Fruit fly (Drosophila melanogaster) whole organism, embryonic: ENCODE measurements around the gene Glut1.

Experiments used
- Abd-B ChIP-seq: fragments of 200-800 bp; sonication (Bioruptor generic); optimal IDR thresholded peaks from 2 replicates; lab custom pipeline; 2018; ENCODE audit warnings: missing biosample characterization, mild to moderate bottlenecking, missing genetic modification characterization, moderate library complexity
- Asciz ChIP-seq: fragments of 200-800 bp; sonication (Bioruptor generic); optimal IDR thresholded peaks from 2 replicates; lab custom pipeline; 2017; ENCODE audit warnings: missing biosample characterization, mild to moderate bottlenecking, missing genetic modification characterization, missing genetic modification reagents
- Atf6 ChIP-seq: fragments of 200-800 bp; sonication (Bioruptor generic); IDR thresholded peaks from 2 replicates; pipeline ENCODE4 v1.3.6; 2022; ENCODE audit warnings: missing biosample characterization, missing genetic modification characterization
- Bgb ChIP-seq: fragments of 200-800 bp; sonication (Bioruptor generic); IDR thresholded peaks from 2 replicates; pipeline ENCODE4 v1.3.6; 2022; ENCODE audit warnings: missing biosample characterization, missing genetic modification characterization; ENCODE audit not compliant: partially characterized antibody
- Blimp-1 ChIP-seq: fragments of 200-800 bp; sonication (Bioruptor generic); optimal IDR thresholded peaks from 3 replicates; lab custom pipeline; 2018; ENCODE audit warnings: missing biosample characterization, missing genetic modification characterization, mild to moderate bottlenecking, moderate library complexity, missing genetic modification reagents
- CG10366 ChIP-seq: fragments of 200-800 bp; sonication (Bioruptor generic); IDR thresholded peaks from 2 replicates; pipeline ENCODE4 v1.3.6; 2022; ENCODE audit warnings: missing biosample characterization, missing genetic modification characterization
- CG10959 ChIP-seq: fragments of 200-800 bp; sonication (Bioruptor generic); IDR thresholded peaks from 2 replicates; pipeline ENCODE4 v1.3.6; 2022; ENCODE audit warnings: missing biosample characterization, missing genetic modification characterization
- CG11398 ChIP-seq: fragments of 200-800 bp; sonication (Bioruptor generic); optimal IDR thresholded peaks from 2 replicates; lab custom pipeline; 2016; ENCODE audit warnings: missing biosample characterization, missing genetic modification characterization
- CG13123 ChIP-seq: fragments of 200-800 bp; sonication (Bioruptor generic); optimal IDR thresholded peaks from 2 replicates; lab custom pipeline; 2016; ENCODE audit warnings: missing biosample characterization, missing genetic modification characterization
- CG16813 ChIP-seq: fragments of 200-800 bp; sonication (Bioruptor generic); IDR thresholded peaks from 3 replicates; pipeline ENCODE4 v1.3.6; 2022; ENCODE audit warnings: missing biosample characterization, missing genetic modification characterization; ENCODE audit not compliant: partially characterized antibody
- CG16863 ChIP-seq: fragments of 200-800 bp; sonication (Bioruptor generic); optimal IDR thresholded peaks from 3 replicates; lab custom pipeline; 2016; ENCODE audit warnings: missing biosample characterization, missing genetic modification characterization
- CG17328 ChIP-seq: fragments of 200-800 bp; sonication (Bioruptor generic); IDR thresholded peaks from 2 replicates; pipeline ENCODE4 v1.3.6; 2022; ENCODE audit warnings: missing biosample characterization, missing genetic modification characterization
- CG17385 ChIP-seq: fragments of 200-800 bp; sonication (Bioruptor generic); optimal IDR thresholded peaks from 3 replicates; lab custom pipeline; 2018; ENCODE audit warnings: missing biosample characterization, mild to moderate bottlenecking, missing genetic modification characterization
- CG2875 ChIP-seq: fragments of 200-800 bp; sonication (Bioruptor generic); optimal IDR thresholded peaks from 2 replicates; lab custom pipeline; 2017; ENCODE audit warnings: missing biosample characterization, mild to moderate bottlenecking, missing genetic modification characterization, missing genetic modification reagents
- CG31441 ChIP-seq: fragments of 200-800 bp; sonication (Bioruptor generic); IDR thresholded peaks from 2 replicates; pipeline ENCODE4 v1.3.6; 2022; ENCODE audit warnings: missing biosample characterization, missing genetic modification characterization
- CG34376 ChIP-seq: fragments of 200-800 bp; sonication (Bioruptor generic); optimal IDR thresholded peaks from 2 replicates; lab custom pipeline; 2018; ENCODE audit warnings: missing biosample characterization, mild to moderate bottlenecking, missing genetic modification characterization
- CG4424 ChIP-seq: fragments of 200-800 bp; sonication (Bioruptor generic); optimal IDR thresholded peaks from 3 replicates; lab custom pipeline; 2016; ENCODE audit warnings: missing biosample characterization, missing genetic modification characterization
- CG7556 ChIP-seq: fragments of 200-800 bp; sonication (Bioruptor generic); optimal IDR thresholded peaks from 2 replicates; lab custom pipeline; 2017; ENCODE audit warnings: missing biosample characterization, mild to moderate bottlenecking, missing genetic modification characterization
- CG9215 ChIP-seq: fragments of 200-800 bp; sonication (Bioruptor generic); IDR thresholded peaks from 2 replicates; pipeline ENCODE4 v1.3.6; 2022; ENCODE audit warnings: missing biosample characterization, missing genetic modification characterization
- CG9797 ChIP-seq: fragments of 200-800 bp; sonication (Bioruptor generic); optimal IDR thresholded peaks from 3 replicates; lab custom pipeline; 2018; ENCODE audit warnings: missing biosample characterization, mild to moderate bottlenecking, missing genetic modification characterization
- Eip74EF ChIP-seq, 2 experiments: fragments of 200-800 bp in 1 of 2; fragments of >200 bp in 1 of 2; sonication (Bioruptor generic) in 1 of 2; optimal IDR thresholded peaks; 2 replicates each; lab custom pipeline; 2017 to 2019; ENCODE audit warnings: missing biosample characterization in 2 of 2, missing genetic modification characterization in 2 of 2, mild to moderate bottlenecking in 1 of 2, moderate library complexity in 1 of 2
- Ets97D ChIP-seq: fragments of 200-800 bp; sonication (Bioruptor generic); optimal IDR thresholded peaks from 3 replicates; lab custom pipeline; 2016; ENCODE audit warnings: missing biosample characterization, missing genetic modification characterization
- Fer3 ChIP-seq: fragments of 200-800 bp; sonication (Bioruptor generic); optimal IDR thresholded peaks from 2 replicates; lab custom pipeline; 2018; ENCODE audit warnings: missing biosample characterization, mild to moderate bottlenecking, missing genetic modification characterization, moderate library complexity
- Hr51 ChIP-seq, 2 experiments: fragments of 200-800 bp; sonication (Bioruptor generic); optimal IDR thresholded peaks; 2 replicates in 1 of 2; 3 replicates in 1 of 2; lab custom pipeline; 2016 to 2018; ENCODE audit warnings: missing biosample characterization in 2 of 2, missing genetic modification characterization in 2 of 2, mild to moderate bottlenecking in 1 of 2, moderate library complexity in 1 of 2
- Hr78 ChIP-seq, 2 experiments: fragments of 200-800 bp in 1 of 2; fragments of >200 bp in 1 of 2; sonication (Bioruptor generic) in 1 of 2; optimal IDR thresholded peaks; 2 replicates each; lab custom pipeline; 2017 to 2019; ENCODE audit warnings: missing biosample characterization in 2 of 2, missing genetic modification characterization in 2 of 2, mild to moderate bottlenecking in 1 of 2, moderate library complexity in 1 of 2
- Lim3 ChIP-seq: fragments of 200-800 bp; sonication (Bioruptor generic); IDR thresholded peaks from 2 replicates; pipeline ENCODE4 v1.3.6; 2022; ENCODE audit warnings: missing biosample characterization, missing genetic modification characterization
- Nf-YB ChIP-seq: fragments of 200-800 bp; sonication (Bioruptor generic); optimal IDR thresholded peaks from 3 replicates; lab custom pipeline; 2019; ENCODE audit warnings: missing biosample characterization, mild to moderate bottlenecking, missing genetic modification characterization, moderate library complexity
- NfI ChIP-seq: fragments of 200-800 bp; sonication (Bioruptor generic); optimal IDR thresholded peaks from 3 replicates; lab custom pipeline; 2018; ENCODE audit warnings: missing biosample characterization, mild to moderate bottlenecking, missing genetic modification characterization, moderate library complexity
- Spps ChIP-seq: fragments of 200-800 bp; sonication (Bioruptor generic); optimal IDR thresholded peaks from 2 replicates; lab custom pipeline; 2018; ENCODE audit warnings: missing biosample characterization, mild to moderate bottlenecking, missing genetic modification characterization
- aop ChIP-seq: fragments of 200-800 bp; sonication (Bioruptor generic); IDR thresholded peaks from 2 replicates; pipeline ENCODE4 v1.3.6; 2022; ENCODE audit warnings: missing biosample characterization, missing genetic modification characterization
- ara ChIP-seq: fragments of 200-800 bp; sonication (Bioruptor generic); IDR thresholded peaks from 2 replicates; pipeline ENCODE4 v1.3.6; 2022; ENCODE audit warnings: missing biosample characterization, missing genetic modification characterization
- br ChIP-seq: fragments of >200 bp; optimal IDR thresholded peaks from 2 replicates; lab custom pipeline; 2017
- chif ChIP-seq, 2 experiments: fragments of 200-800 bp; sonication (Bioruptor generic); optimal IDR thresholded peaks; 3 replicates each; lab custom pipeline; 2016; ENCODE audit warnings: missing biosample characterization in 2 of 2, missing genetic modification characterization in 2 of 2
- chm ChIP-seq: fragments of 200-800 bp; sonication (Bioruptor generic); IDR thresholded peaks from 2 replicates; pipeline ENCODE4 v1.3.6; 2022; ENCODE audit warnings: missing biosample characterization, missing genetic modification characterization
- dpn ChIP-seq, 2 experiments: fragments of 200-800 bp; sonication (Bioruptor generic); optimal IDR thresholded peaks; 3 replicates each; lab custom pipeline; 2016; ENCODE audit warnings: missing biosample characterization in 2 of 2, missing genetic modification characterization in 2 of 2
- her ChIP-seq: fragments of 200-800 bp; sonication (Bioruptor generic); optimal IDR thresholded peaks from 2 replicates; lab custom pipeline; 2016; ENCODE audit warnings: missing biosample characterization, missing genetic modification characterization
- hkb ChIP-seq, 2 experiments: fragments of 200-800 bp in 1 of 2; fragments of >200 bp in 1 of 2; sonication (Bioruptor generic) in 1 of 2; IDR thresholded peaks in 1 of 2; optimal IDR thresholded peaks in 1 of 2; 2 replicates each; pipeline versions ENCODE4 v1.3.6 to Lab custom; 2017 to 2022; ENCODE audit warnings: missing biosample characterization in 1 of 2, missing genetic modification characterization in 1 of 2
- insv ChIP-seq, 2 experiments: fragments of 200-800 bp; sonication (Bioruptor generic); optimal IDR thresholded peaks; 3 replicates each; lab custom pipeline; 2016 to 2018; ENCODE audit warnings: missing biosample characterization in 2 of 2, missing genetic modification characterization in 2 of 2
- lola ChIP-seq, 3 experiments: fragments of >200 bp in 2 of 3; fragments of 200-800 bp in 1 of 3; sonication (Bioruptor generic) in 1 of 3; optimal IDR thresholded peaks; 2 replicates each; lab custom pipeline; 2017 to 2019; ENCODE audit warnings: missing biosample characterization in 3 of 3, missing genetic modification characterization in 3 of 3, mild to moderate bottlenecking in 1 of 3, moderate library complexity in 1 of 3
- luna ChIP-seq: fragments of 200-800 bp; sonication (Bioruptor generic); optimal IDR thresholded peaks from 2 replicates; lab custom pipeline; 2016; ENCODE audit warnings: missing biosample characterization, missing genetic modification characterization
- nerfin-1 ChIP-seq: fragments of 200-800 bp; sonication (Bioruptor generic); optimal IDR thresholded peaks from 3 replicates; lab custom pipeline; 2019; ENCODE audit warnings: missing biosample characterization, mild to moderate bottlenecking, missing genetic modification characterization, moderate library complexity
- pfk ChIP-seq: fragments of 200-800 bp; sonication (Bioruptor generic); optimal IDR thresholded peaks from 2 replicates; lab custom pipeline; 2018; ENCODE audit warnings: missing biosample characterization, mild to moderate bottlenecking, missing genetic modification characterization, moderate library complexity
- sc ChIP-seq, 3 experiments: fragments of >200 bp in 2 of 3; fragments of 200-800 bp in 1 of 3; sonication (Bioruptor generic) in 1 of 3; optimal IDR thresholded peaks; 2 replicates in 2 of 3; 3 replicates in 1 of 3; lab custom pipeline; 2017; ENCODE audit warnings: mild to moderate bottlenecking in 1 of 3, missing biosample characterization in 1 of 3, missing genetic modification characterization in 1 of 3, missing genetic modification reagents in 1 of 3
- stc ChIP-seq: fragments of 200-800 bp; sonication (Bioruptor generic); IDR thresholded peaks from 2 replicates; pipeline ENCODE4 v1.3.6; 2022; ENCODE audit warnings: missing biosample characterization, missing genetic modification characterization
- tll ChIP-seq, 2 experiments: fragments of 200-800 bp in 1 of 2; fragments of >200 bp in 1 of 2; sonication (Bioruptor generic) in 1 of 2; optimal IDR thresholded peaks; 2 replicates each; lab custom pipeline; 2017 to 2019; ENCODE audit warnings: missing biosample characterization in 2 of 2, missing genetic modification characterization in 2 of 2, mild to moderate bottlenecking in 1 of 2, moderate library complexity in 1 of 2
- trem ChIP-seq: fragments of 200-800 bp; optimal IDR thresholded peaks from 3 replicates; lab custom pipeline; 2019; ENCODE audit warnings: missing biosample characterization, mild to moderate bottlenecking, missing genetic modification characterization, moderate library complexity

Glut1 gene

dm6 chr3L:904991-905745, 8.7 kb upstream of the Glut1 start (continued):
- no peak for TF ChIP-seq stc (GFP tag; lab: Robert Waterston, UW)
- no peak for TF ChIP-seq her (GFP tag; lab: Kevin White, UChicago)
- peak; percentile 32 for TF ChIP-seq Asciz (GFP tag; lab: Kevin White, UChicago)
- TF ChIP-seq CG31441: peak; percentile 31; the same call in 1 of the 2 replicates
- no peak for TF ChIP-seq Hr78 (GFP tag; optimal IDR thresholded peaks at IDR 0.05; lab: Kevin White, UChicago)
- TF ChIP-seq dpn (GFP tag; optimal IDR thresholded peaks at IDR 0.05; lab: Kevin White, UChicago): peak in 1 of 2 experiments; percentile 18
- no peak for TF ChIP-seq CG9797 (GFP tag; lab: Kevin White, UChicago)
- TF ChIP-seq Spps (tag; lab: Kevin White, UChicago): peak; percentile 22
- TF ChIP-seq Blimp-1 (GFP tag; lab: Kevin White, UChicago): peak; percentile 59
- peak; percentile 13; the same call in 1 of the 2 replicates for TF ChIP-seq chm (GFP tag; lab: Robert Waterston, UW)
- TF ChIP-seq nerfin-1 (tag; lab: Kevin White, UChicago): peak; percentile 95
- TF ChIP-seq insv (GFP tag; optimal IDR thresholded peaks at IDR 0.05; lab: Kevin White, UChicago): no peak
- no peak for TF ChIP-seq NfI (GFP tag; lab: Kevin White, UChicago)
- no peak for TF ChIP-seq hkb (optimal IDR thresholded peaks at IDR 0.05; lab: Kevin White, UChicago)
- peak; percentile 47 for TF ChIP-seq hkb (GFP tag; IDR thresholded peaks at IDR 0.05; lab: Robert Waterston, UW)
- no peak for TF ChIP-seq Lim3 (GFP tag; lab: Robert Waterston, UW)
- no peak for TF ChIP-seq luna
- no peak for TF ChIP-seq CG9215
- TF ChIP-seq Atf6 (GFP tag; lab: Robert Waterston, UW): no peak
- no peak for TF ChIP-seq aop (GFP tag; lab: Robert Waterston, UW)
- TF ChIP-seq CG4424 (GFP tag; lab: Kevin White, UChicago): peak; percentile 38
- peak in 1 of 3 experiments; percentile 72 for TF ChIP-seq lola (GFP tag; optimal IDR thresholded peaks at IDR 0.05; lab: Kevin White, UChicago)
- TF ChIP-seq Bgb (GFP tag; lab: Robert Waterston, UW): no peak
- TF ChIP-seq Hr51 (GFP tag; optimal IDR thresholded peaks at IDR 0.05; lab: Kevin White, UChicago): peak in 1 of 2 experiments; percentile 52
- TF ChIP-seq br (lab: Kevin White, UChicago): no peak
- no peak for TF ChIP-seq CG11398
- peak in 1 of 2 experiments; percentile 7 for TF ChIP-seq Eip74EF (GFP tag; optimal IDR thresholded peaks at IDR 0.05; lab: Kevin White, UChicago)
- TF ChIP-seq sc (optimal IDR thresholded peaks at IDR 0.05; lab: Kevin White, UChicago): no peak
- peak; percentile 5 for TF ChIP-seq sc (GFP tag; optimal IDR thresholded peaks at IDR 0.05; lab: Kevin White, UChicago)
- TF ChIP-seq CG10366: peak; percentile 17; the same call in 1 of the 2 replicates
- peak; percentile 51; the same call in 1 of the 2 replicates for TF ChIP-seq ara (GFP tag; lab: Robert Waterston, UW)
- TF ChIP-seq Nf-YB (GFP tag; lab: Kevin White, UChicago): peak; percentile 13
- no peak for TF ChIP-seq chif (GFP tag; optimal IDR thresholded peaks at IDR 0.05; lab: Kevin White, UChicago)
- TF ChIP-seq tll (GFP tag; optimal IDR thresholded peaks at IDR 0.05; lab: Kevin White, UChicago): peak in 1 of 2 experiments; percentile 9
- TF ChIP-seq CG17328: peak; percentile 51; the same call in 1 of the 2 replicates
- 0 out of 2 replicates have a peak, but pooled peaks have one; percentile 36 for TF ChIP-seq CG10959 (GFP tag; lab: Robert Waterston, UW)
- no peak for TF ChIP-seq Fer3 (tag; lab: Kevin White, UChicago)
- peak; percentile 4 for TF ChIP-seq Abd-B
- TF ChIP-seq pfk: no peak
- peak; percentile 42 for TF ChIP-seq trem (tag; lab: Kevin White, UChicago)
- TF ChIP-seq CG7556: peak; percentile 16
- no peak for TF ChIP-seq CG16813 (GFP tag; lab: Robert Waterston, UW)
- TF ChIP-seq Ets97D (GFP tag; lab: Kevin White, UChicago): no peak
- no peak for TF ChIP-seq CG34376 (GFP tag; lab: Kevin White, UChicago)
- TF ChIP-seq CG2875 (GFP tag; lab: Kevin White, UChicago): peak; percentile 24
- no peak for TF ChIP-seq CG13123 (GFP tag; lab: Kevin White, UChicago)
- no peak for TF ChIP-seq CG16863
- TF ChIP-seq CG17385 (GFP tag; lab: Kevin White, UChicago): no peak
